Fruit fly (Drosophila melanogaster): ENCODE results near the gene Lcp65Ab2.

DNA sequence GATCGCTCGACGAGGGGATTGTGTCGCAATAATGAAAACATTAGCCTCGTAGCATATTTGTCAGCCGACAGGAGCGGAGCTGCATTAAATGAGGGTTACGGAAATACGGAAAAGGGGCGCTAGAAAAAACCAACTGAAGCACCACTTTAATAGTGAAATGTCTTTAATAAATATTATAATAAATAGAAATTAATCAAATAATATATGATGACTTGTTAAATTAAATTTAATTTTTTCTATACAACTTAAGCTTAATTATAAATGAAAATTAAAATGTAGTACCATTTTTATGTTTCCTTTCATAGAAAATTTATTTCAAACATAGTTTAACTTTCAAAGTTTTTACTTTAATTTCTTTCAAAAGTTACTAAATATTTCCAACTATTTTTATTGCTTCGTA lies 15.5 kb downstream of the Lcp65Ab2 start:
- no peak for TF ChIP-seq CG16815 (GFP tag; optimal IDR thresholded peaks at IDR 0.05)
- TF ChIP-seq ac (GFP tag; optimal IDR thresholded peaks at IDR 0.05): no peak
- TF ChIP-seq bowl (GFP tag; IDR thresholded peaks at IDR 0.05): no peak
- TF ChIP-seq CG6654 (GFP tag; optimal IDR thresholded peaks at IDR 0.05): no peak
- TF ChIP-seq CG17361 (GFP tag; IDR thresholded peaks at IDR 0.05): no peak; the same call in 2 of the 3 replicates
- no peak for TF ChIP-seq Ets97D (GFP tag; optimal IDR thresholded peaks at IDR 0.05)
- no peak for TF ChIP-seq grn (GFP tag; optimal IDR thresholded peaks at IDR 0.05)
- TF ChIP-seq CG2889 (GFP tag; IDR thresholded peaks at IDR 0.05): no peak
- TF ChIP-seq klu (GFP tag; IDR thresholded peaks at IDR 0.05): no peak
- no peak for TF ChIP-seq Side (GFP tag; optimal IDR thresholded peaks at IDR 0.05)
- no peak for TF ChIP-seq jing (GFP tag; optimal IDR thresholded peaks at IDR 0.05)
- TF ChIP-seq CG12219 (GFP tag; optimal IDR thresholded peaks at IDR 0.05): no peak

Data from whole organism, embryonic.